In the genomic region with DNA sequence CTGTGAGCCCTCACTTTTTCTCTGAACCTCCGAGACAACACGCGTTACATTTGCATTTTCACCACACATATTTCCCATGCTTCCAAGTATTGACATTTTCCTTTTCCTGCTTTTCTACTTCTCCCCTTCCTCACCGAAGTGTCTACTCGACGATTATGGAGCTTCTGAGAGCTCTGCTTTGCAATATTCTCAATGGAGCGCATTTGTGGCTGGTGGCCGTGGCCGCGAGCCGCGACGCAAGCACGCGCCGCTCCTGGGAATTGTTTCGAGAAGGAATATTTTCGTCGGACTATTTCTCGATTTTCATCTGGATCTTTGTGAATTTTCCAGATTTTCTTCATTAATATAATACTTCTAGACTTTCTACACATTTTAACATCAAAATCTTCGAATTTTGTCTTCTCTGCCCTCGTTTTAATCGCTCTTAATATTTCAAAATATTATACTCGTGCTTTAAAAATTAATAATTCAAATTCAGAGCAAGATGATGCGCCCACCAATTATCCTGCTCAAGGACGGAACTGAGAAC, we compare ENCODE assay signal across 3 worm cellular contexts.
TF ChIP-seq lines count a peak whose summit lies in the region.

A gene (minus strand): TSS at position 40 of the 529 bp plus-strand sequence.
A gene (plus strand): TSS at position 479 of the 529 bp plus-strand sequence.

TF ChIP-seq in whole organism, L1 larva, 84 proteins besides CTCF, POLR2A, EP300 and RAD21 (continued from another document and continues in another):
- TF ChIP-seq C04F5.9 (tag; optimal IDR thresholded peaks at IDR 0.05; lab: Kevin White, UChicago) (no peak), pax-3 (tag; optimal IDR thresholded peaks at IDR 0.05; lab: Kevin White, UChicago) (peak; percentile 82), nhr-77 (tag; optimal IDR thresholded peaks at IDR 0.05; lab: Kevin White, UChicago) (peak; percentile 87), fos-1 (tag; optimal IDR thresholded peaks at IDR 0.05; lab: Kevin White, UChicago) (peak; percentile 83), mef-2 (tag; optimal IDR thresholded peaks at IDR 0.05; lab: Kevin White, UChicago) (peak; percentile 35), nhr-19 (GFP tag; conservative IDR thresholded peaks at IDR 0.05; lab: Robert Waterston, UW) (peak; percentile 55; the same call in 1 of the 2 replicates), ceh-90 (tag; optimal IDR thresholded peaks at IDR 0.05; lab: Kevin White, UChicago) (peak; percentile 55), F16B12.6 (tag; optimal IDR thresholded peaks at IDR 0.05; lab: Kevin White, UChicago) (peak; percentile 56), hlh-17 (GFP tag; optimal IDR thresholded peaks at IDR 0.05; lab: Kevin White, UChicago; ENCODE audit: borderline replicate concordance) (no peak), lin-13 (GFP tag; optimal IDR thresholded peaks at IDR 0.05; lab: Kevin White, UChicago) (peak; percentile 81), aha-1 (tag; optimal IDR thresholded peaks at IDR 0.05; lab: Kevin White, UChicago) (no peak), unc-130 (tag; optimal IDR thresholded peaks at IDR 0.05; lab: Kevin White, UChicago) (peak; percentile 48), egl-13 (tag; optimal IDR thresholded peaks at IDR 0.05; lab: Kevin White, UChicago) (peak; percentile 88), nhr-47 (tag; optimal IDR thresholded peaks at IDR 0.05; lab: Kevin White, UChicago) (peak; percentile 91), ceh-8 (GFP tag; optimal IDR thresholded peaks at IDR 0.05; lab: Kevin White, UChicago) (no peak), nhr-90 (tag; optimal IDR thresholded peaks at IDR 0.05; lab: Kevin White, UChicago; ENCODE audit: poor library complexity) (peak; percentile 57), nhr-12 (tag; optimal IDR thresholded peaks at IDR 0.05; lab: Kevin White, UChicago) (no peak), lin-35 (GFP tag; optimal IDR thresholded peaks at IDR 0.05; lab: Kevin White, UChicago) (peak; percentile 85), isw-1 (GFP tag; IDR thresholded peaks at IDR 0.05; lab: Robert Waterston, UW) (peak; percentile 85), sox-4 (tag; optimal IDR thresholded peaks at IDR 0.05; lab: Kevin White, UChicago) (peak; percentile 63), irx-1 (tag; optimal IDR thresholded peaks at IDR 0.05; lab: Kevin White, UChicago) (peak; percentile 61), rnt-1 (tag; optimal IDR thresholded peaks at IDR 0.05; lab: Kevin White, UChicago) (peak; percentile 87), snu-23 (GFP tag; optimal IDR thresholded peaks at IDR 0.05; lab: Kevin White, UChicago) (peak; percentile 91), ama-1 (optimal IDR thresholded peaks at IDR 0.05; lab: Kevin White, UChicago) (no peak), zag-1 (tag; optimal IDR thresholded peaks at IDR 0.05; lab: Kevin White, UChicago) (peak; percentile 73), nhr-76 (tag; optimal IDR thresholded peaks at IDR 0.05; lab: Kevin White, UChicago) (no peak), unc-86 (tag; optimal IDR thresholded peaks at IDR 0.05; lab: Kevin White, UChicago) (peak; percentile 92), nhr-237 (tag; optimal IDR thresholded peaks at IDR 0.05; lab: Kevin White, UChicago) (peak; percentile 73), nhr-20 (tag; optimal IDR thresholded peaks at IDR 0.05; lab: Kevin White, UChicago) (peak; percentile 84), mab-9 (GFP tag; IDR thresholded peaks at IDR 0.05; lab: Robert Waterston, UW) (peak; percentile 46), zip-4 (GFP tag; optimal IDR thresholded peaks at IDR 0.05; lab: Kevin White, UChicago) (no peak), blmp-1 (tag; optimal IDR thresholded peaks at IDR 0.05; lab: Kevin White, UChicago) (peak; percentile 35), skn-1 (tag; optimal IDR thresholded peaks at IDR 0.05; lab: Kevin White, UChicago) (peak; percentile 92), fkh-4 (tag; optimal IDR thresholded peaks at IDR 0.05; lab: Kevin White, UChicago; ENCODE audit: borderline replicate concordance) (no peak), elt-2 (tag; optimal IDR thresholded peaks at IDR 0.05; lab: Kevin White, UChicago) (peak; percentile 31), grh-1 (GFP tag; IDR thresholded peaks at IDR 0.05; lab: Robert Waterston, UW) (no peak), nhr-84 (tag; optimal IDR thresholded peaks at IDR 0.05; lab: Kevin White, UChicago) (no peak), egl-27 (tag; optimal IDR thresholded peaks at IDR 0.05; lab: Kevin White, UChicago) (peak in 1 of 2 experiments; percentile 10), nhr-28 (tag; optimal IDR thresholded peaks at IDR 0.05; lab: Kevin White, UChicago) (no peak), lin-39 (tag; optimal IDR thresholded peaks at IDR 0.05; lab: Kevin White, UChicago) (no peak), ztf-4 (tag; optimal IDR thresholded peaks at IDR 0.05; lab: Kevin White, UChicago) (peak; percentile 62)

TF ChIP-seq in whole organism, L3 larva, 47 proteins besides CTCF, POLR2A, EP300 and RAD21 (continued from another document):
- TF ChIP-seq pqm-1 (tag; optimal IDR thresholded peaks at IDR 0.05; lab: Kevin White, UChicago): peak; percentile 43
- TF ChIP-seq unc-62 (GFP tag; optimal IDR thresholded peaks at IDR 0.05; lab: Kevin White, UChicago): peak; percentile 37
- TF ChIP-seq R02D3.7 (tag; optimal IDR thresholded peaks at IDR 0.05; lab: Kevin White, UChicago): peak; percentile 54
- peak; percentile 21 for TF ChIP-seq ztf-4 (tag; optimal IDR thresholded peaks at IDR 0.05; lab: Kevin White, UChicago)
- no peak for TF ChIP-seq ztf-11 (tag; optimal IDR thresholded peaks at IDR 0.05; lab: Kevin White, UChicago)
- TF ChIP-seq nhr-43 (tag; optimal IDR thresholded peaks at IDR 0.05; lab: Kevin White, UChicago; ENCODE audit: poor library complexity, severe bottlenecking): peak; percentile 49
- peak; percentile 77 for TF ChIP-seq lsy-12 (tag; optimal IDR thresholded peaks at IDR 0.05; lab: Kevin White, UChicago)
- no peak for TF ChIP-seq ceh-9 (tag; optimal IDR thresholded peaks at IDR 0.05; lab: Kevin White, UChicago)
- peak; percentile 54 for TF ChIP-seq skn-1 (tag; optimal IDR thresholded peaks at IDR 0.05; lab: Kevin White, UChicago)
- peak; percentile 52 for TF ChIP-seq tbx-2 (tag; optimal IDR thresholded peaks at IDR 0.05; lab: Kevin White, UChicago)
- peak; percentile 50 for TF ChIP-seq nhr-23 (tag; optimal IDR thresholded peaks at IDR 0.05; lab: Kevin White, UChicago)
- TF ChIP-seq snpc-4 (tag; optimal IDR thresholded peaks at IDR 0.05; lab: Kevin White, UChicago): peak; percentile 88
- no peak for TF ChIP-seq nhr-28 (tag; optimal IDR thresholded peaks at IDR 0.05; lab: Kevin White, UChicago)
- TF ChIP-seq pha-4 (tag; optimal IDR thresholded peaks at IDR 0.05; lab: Kevin White, UChicago): peak; percentile 87
- peak; percentile 59 for TF ChIP-seq egl-5 (tag; optimal IDR thresholded peaks at IDR 0.05; lab: Kevin White, UChicago)

TF ChIP-seq in whole organism, young adult, 124 proteins besides CTCF, POLR2A, EP300 and RAD21 (continued from another document and continues in another):
- TF ChIP-seq F33H1.4 (GFP tag; IDR thresholded peaks at IDR 0.05; lab: Robert Waterston, UW): peak; percentile 29; the same call in 1 of the 2 replicates
- TF ChIP-seq B0035.1 (tag; optimal IDR thresholded peaks at IDR 0.05; lab: Kevin White, UChicago): peak; percentile 55
- TF ChIP-seq cebp-2 (GFP tag; IDR thresholded peaks at IDR 0.05; lab: Robert Waterston, UW): no peak
- peak; percentile 59 for TF ChIP-seq madf-10 (tag; optimal IDR thresholded peaks at IDR 0.05; lab: Kevin White, UChicago)
- TF ChIP-seq aptf-3 (GFP tag; IDR thresholded peaks at IDR 0.05; lab: Robert Waterston, UW): no peak
- no peak for TF ChIP-seq ztf-22 (GFP tag; optimal IDR thresholded peaks at IDR 0.05; lab: Kevin White, UChicago)
- TF ChIP-seq tbx-9 (tag; optimal IDR thresholded peaks at IDR 0.05; lab: Kevin White, UChicago; ENCODE audit: borderline replicate concordance): no peak
- TF ChIP-seq B0019.2 (GFP tag; conservative IDR thresholded peaks at IDR 0.05; lab: Robert Waterston, UW): peak; percentile 75
- no peak for TF ChIP-seq nhr-27 (tag; optimal IDR thresholded peaks at IDR 0.05; lab: Kevin White, UChicago)
- TF ChIP-seq ekl-4 (GFP tag; IDR thresholded peaks at IDR 0.05; lab: Robert Waterston, UW): peak; percentile 79
- peak; percentile 83 for TF ChIP-seq Y67H2A.10 (GFP tag; conservative IDR thresholded peaks at IDR 0.05; lab: Robert Waterston, UW)
- TF ChIP-seq dpff-1 (tag; optimal IDR thresholded peaks at IDR 0.05; lab: Kevin White, UChicago): no peak
- TF ChIP-seq madf-8 (GFP tag; conservative IDR thresholded peaks at IDR 0.05; lab: Robert Waterston, UW): no peak
- TF ChIP-seq egrh-3 (GFP tag; IDR thresholded peaks at IDR 0.05; lab: Robert Waterston, UW): peak; percentile 72
- 0 out of 2 replicates have a peak, but pooled peaks have one; percentile 40 for TF ChIP-seq cebp-1 (GFP tag; IDR thresholded peaks at IDR 0.05; lab: Robert Waterston, UW)
- TF ChIP-seq cebp-1 (tag; optimal IDR thresholded peaks at IDR 0.05; lab: Kevin White, UChicago): peak; percentile 78
- TF ChIP-seq rec-8 (tag; optimal IDR thresholded peaks at IDR 0.05; lab: Kevin White, UChicago): no peak
- no peak for TF ChIP-seq gei-17 (GFP tag; optimal IDR thresholded peaks at IDR 0.05; lab: Kevin White, UChicago)
- peak in 2 of 3 experiments; percentile 45 to 52 for TF ChIP-seq lin-35 (GFP tag; optimal IDR thresholded peaks at IDR 0.05; lab: Kevin White, UChicago)
- TF ChIP-seq zfh-2 (GFP tag; conservative IDR thresholded peaks at IDR 0.05; lab: Robert Waterston, UW): peak; percentile 93
- TF ChIP-seq lir-1 (GFP tag; conservative IDR thresholded peaks at IDR 0.05; lab: Robert Waterston, UW): 0 out of 2 replicates have a peak, but pooled peaks have one; percentile 25
- peak; percentile 62 for TF ChIP-seq akir-1 (GFP tag; optimal IDR thresholded peaks at IDR 0.05; lab: Kevin White, UChicago)
- TF ChIP-seq ceh-58 (GFP tag; IDR thresholded peaks at IDR 0.05; lab: Robert Waterston, UW): no peak
- no peak for TF ChIP-seq snpc-1.3 (tag; optimal IDR thresholded peaks at IDR 0.05; lab: Kevin White, UChicago; ENCODE audit: insufficient read depth)
- TF ChIP-seq ZK185.1 (tag; optimal IDR thresholded peaks at IDR 0.05; lab: Kevin White, UChicago; ENCODE audit: poor library complexity, severe bottlenecking): peak; percentile 43
- peak; percentile 0 for TF ChIP-seq T07F8.4 (tag; optimal IDR thresholded peaks at IDR 0.05; lab: Kevin White, UChicago)
- no peak for TF ChIP-seq B0261.1 (tag; optimal IDR thresholded peaks at IDR 0.05; lab: Kevin White, UChicago)
- peak; percentile 58 for TF ChIP-seq unc-62 (GFP tag; optimal IDR thresholded peaks at IDR 0.05; lab: Kevin White, UChicago)
- peak; percentile 92 for TF ChIP-seq hsf-1 (GFP tag; IDR thresholded peaks at IDR 0.05; lab: Robert Waterston, UW)
- TF ChIP-seq let-526 (GFP tag; IDR thresholded peaks at IDR 0.05; lab: Robert Waterston, UW): peak; percentile 47; the same call in 1 of the 2 replicates
- TF ChIP-seq athp-1 (tag; optimal IDR thresholded peaks at IDR 0.05; lab: Kevin White, UChicago): peak; percentile 90
- TF ChIP-seq egl-44 (GFP tag; IDR thresholded peaks at IDR 0.05; lab: Robert Waterston, UW): peak; percentile 68; the same call in 1 of the 2 replicates
- no peak for TF ChIP-seq nfya-1 (tag; optimal IDR thresholded peaks at IDR 0.05; lab: Kevin White, UChicago; ENCODE audit: borderline replicate concordance, insufficient read depth)
- no peak for TF ChIP-seq F22D6.2 (tag; optimal IDR thresholded peaks at IDR 0.05; lab: Kevin White, UChicago)
- peak; percentile 10 for TF ChIP-seq pha-4 (tag; optimal IDR thresholded peaks at IDR 0.05; lab: Kevin White, UChicago)
- TF ChIP-seq K11D2.4 (GFP tag; IDR thresholded peaks at IDR 0.05; lab: Robert Waterston, UW): peak; percentile 75; the same call in 1 of the 2 replicates
- peak; percentile 62 for TF ChIP-seq dpl-1 (GFP tag; optimal IDR thresholded peaks at IDR 0.05; lab: Kevin White, UChicago)
- TF ChIP-seq attf-3 (GFP tag; conservative IDR thresholded peaks at IDR 0.05; lab: Robert Waterston, UW): peak; percentile 69
- TF ChIP-seq fkh-3 (tag; optimal IDR thresholded peaks at IDR 0.05; lab: Kevin White, UChicago): no peak
- TF ChIP-seq sea-2 (GFP tag; IDR thresholded peaks at IDR 0.05; lab: Robert Waterston, UW): no peak
- TF ChIP-seq xnd-1 (tag; optimal IDR thresholded peaks at IDR 0.05; lab: Kevin White, UChicago): no peak
- TF ChIP-seq tbp1 (GFP tag; optimal IDR thresholded peaks at IDR 0.05; lab: Kevin White, UChicago): peak; percentile 52
- TF ChIP-seq Y53F4B.3 (GFP tag; IDR thresholded peaks at IDR 0.05; lab: Robert Waterston, UW): no peak
- peak; percentile 83 for TF ChIP-seq D2030.7 (GFP tag; IDR thresholded peaks at IDR 0.05; lab: Robert Waterston, UW)
- TF ChIP-seq hlh-26 (GFP tag; conservative IDR thresholded peaks at IDR 0.05; lab: Robert Waterston, UW): no peak
- TF ChIP-seq nfya-2 (GFP tag; IDR thresholded peaks at IDR 0.05; lab: Robert Waterston, UW): no peak
- peak; percentile 75 for TF ChIP-seq rcor-1 (GFP tag; IDR thresholded peaks at IDR 0.05; lab: Robert Waterston, UW)
- no peak for TF ChIP-seq sdz-38 (tag; optimal IDR thresholded peaks at IDR 0.05; lab: Kevin White, UChicago)
- TF ChIP-seq zim-3 (tag; optimal IDR thresholded peaks at IDR 0.05; lab: Kevin White, UChicago): no peak
- peak; percentile 73; the same call in 1 of the 2 replicates for TF ChIP-seq Y53G8AR.9 (GFP tag; conservative IDR thresholded peaks at IDR 0.05; lab: Robert Waterston, UW)
- TF ChIP-seq tlf-1 (GFP tag; optimal IDR thresholded peaks at IDR 0.05; lab: Kevin White, UChicago): peak; percentile 52
- peak; percentile 13 for TF ChIP-seq repo-1 (tag; optimal IDR thresholded peaks at IDR 0.05; lab: Kevin White, UChicago)
- no peak for TF ChIP-seq snpc-3.4 (tag; optimal IDR thresholded peaks at IDR 0.05; lab: Kevin White, UChicago)
- peak; percentile 86 for TF ChIP-seq B0336.3 (GFP tag; IDR thresholded peaks at IDR 0.05; lab: Robert Waterston, UW)
- no peak for TF ChIP-seq nhr-179 (tag; optimal IDR thresholded peaks at IDR 0.05; lab: Kevin White, UChicago)
- peak; percentile 97 for TF ChIP-seq ceh-27 (GFP tag; optimal IDR thresholded peaks at IDR 0.05; lab: Kevin White, UChicago)
- 0 out of 2 replicates have a peak, but pooled peaks have one; percentile 31 for TF ChIP-seq bed-1 (GFP tag; IDR thresholded peaks at IDR 0.05; lab: Robert Waterston, UW)
- TF ChIP-seq egl-18 (GFP tag; IDR thresholded peaks at IDR 0.05; lab: Robert Waterston, UW): no peak
- TF ChIP-seq Y56A3A.18 (GFP tag; IDR thresholded peaks at IDR 0.05; lab: Robert Waterston, UW): no peak
- no peak for TF ChIP-seq ama-1 (optimal IDR thresholded peaks at IDR 0.05; lab: Kevin White, UChicago)
- no peak for TF ChIP-seq ama-1 (GFP tag; optimal IDR thresholded peaks at IDR 0.05; lab: Kevin White, UChicago)
- no peak for TF ChIP-seq ccch-3 (GFP tag; optimal IDR thresholded peaks at IDR 0.05; lab: Kevin White, UChicago)
- TF ChIP-seq ztf-28 (GFP tag; IDR thresholded peaks at IDR 0.05; lab: Robert Waterston, UW): peak; percentile 73; the same call in 1 of the 2 replicates
- peak; percentile 79 for TF ChIP-seq pbrm-1 (GFP tag; IDR thresholded peaks at IDR 0.05; lab: Robert Waterston, UW)
- TF ChIP-seq attf-6 (GFP tag; IDR thresholded peaks at IDR 0.05; lab: Robert Waterston, UW): no peak; the same call in 1 of the 2 replicates
- peak; percentile 24 for TF ChIP-seq ztf-26 (tag; optimal IDR thresholded peaks at IDR 0.05; lab: Kevin White, UChicago)
- 0 out of 2 replicates have a peak, but pooled peaks have one; percentile 30 for TF ChIP-seq C17E4.6 (GFP tag; IDR thresholded peaks at IDR 0.05; lab: Robert Waterston, UW)
- TF ChIP-seq rpc-1 (optimal IDR thresholded peaks at IDR 0.05; lab: Kevin White, UChicago): no peak
- no peak for TF ChIP-seq rpc-1 (tag; optimal IDR thresholded peaks at IDR 0.05; lab: Kevin White, UChicago)
- peak; percentile 13 for TF ChIP-seq lsy-27 (tag; optimal IDR thresholded peaks at IDR 0.05; lab: Kevin White, UChicago; ENCODE audit: borderline replicate concordance, insufficient read depth)
- TF ChIP-seq somi-1 (GFP tag; optimal IDR thresholded peaks at IDR 0.05; lab: Kevin White, UChicago): peak; percentile 57
- peak; percentile 69; the same call in 1 of the 2 replicates for TF ChIP-seq lin-26 (GFP tag; IDR thresholded peaks at IDR 0.05; lab: Robert Waterston, UW)
- no peak for TF ChIP-seq ceh-40 (GFP tag; IDR thresholded peaks at IDR 0.05; lab: Robert Waterston, UW)
